Worm (Caenorhabditis elegans) whole organism, L4/young adult: ENCODE data around the gene col-180.

Experiments
- W03F9.2 ChIP-seq: fragments of 150-350 bp; optimal IDR thresholded peaks from 2 replicates; lab custom pipeline; 2014; ENCODE audit warnings: missing biosample characterization, missing genetic modification characterization
- dao-5 ChIP-seq: sonication (generic microtip); optimal IDR thresholded peaks from 2 replicates; lab custom pipeline; 2016; ENCODE audit warnings: missing genotype, missing genetic modification characterization, moderate library complexity, missing compliant biosample characterization
- him-1 ChIP-seq: sonication (generic microtip); optimal IDR thresholded peaks from 2 replicates; lab custom pipeline; 2016; ENCODE audit warnings: missing genotype, missing genetic modification reagents, missing genetic modification characterization, missing compliant biosample characterization

col-180 gene

ce11 chrX:11684261-11684660, 27.8 kb downstream of the col-180 start, which contains the start of gene hnd-1:
TSS of gene hnd-1 (plus strand) at chrX:11684561.
- TF ChIP-seq him-1 (no peak), dao-5 (no peak), W03F9.2 (no peak)

- no peak for TF ChIP-seq W03F9.2
- no peak for TF ChIP-seq dao-5
- TF ChIP-seq him-1 = no peak
Measured at ce11 chrX:11680851-11681250, 31.2 kb downstream of the col-180 start, which contains the start of gene T04F8.7. TSS of gene T04F8.7 (minus strand) at chrX:11680980.

ce11 chrX:11679211-11679977, 32.7 kb downstream of the col-180 start:
- TF ChIP-seq him-1 (no peak), W03F9.2 (no peak), dao-5 (no peak)

DNA sequence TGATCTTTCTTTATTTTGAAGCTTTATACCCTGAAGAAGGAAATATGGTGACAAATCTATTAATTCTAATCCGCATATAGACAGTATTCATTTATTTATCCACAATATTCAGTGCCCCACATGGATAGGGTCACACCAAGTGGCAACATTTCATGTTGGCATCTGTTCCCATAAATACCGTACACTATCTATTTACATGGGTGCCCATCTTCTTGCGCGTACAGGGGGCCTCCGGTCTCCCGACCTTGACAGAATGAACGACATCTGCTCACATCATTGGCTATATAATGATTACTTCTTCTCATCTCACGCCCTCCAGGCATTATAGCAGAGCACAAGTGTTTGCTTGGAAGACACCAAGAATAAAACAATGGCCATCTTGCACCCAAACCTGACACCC, 36.5 kb downstream of the col-180 start:
- TF ChIP-seq dao-5 (no peak), W03F9.2 (no peak), him-1 (no peak)

ce11 chrX:11673063-11673759, 38.9 kb downstream of the col-180 start:
- no peak for TF ChIP-seq dao-5
- TF ChIP-seq W03F9.2 = no peak
- no peak for TF ChIP-seq him-1

DNA sequence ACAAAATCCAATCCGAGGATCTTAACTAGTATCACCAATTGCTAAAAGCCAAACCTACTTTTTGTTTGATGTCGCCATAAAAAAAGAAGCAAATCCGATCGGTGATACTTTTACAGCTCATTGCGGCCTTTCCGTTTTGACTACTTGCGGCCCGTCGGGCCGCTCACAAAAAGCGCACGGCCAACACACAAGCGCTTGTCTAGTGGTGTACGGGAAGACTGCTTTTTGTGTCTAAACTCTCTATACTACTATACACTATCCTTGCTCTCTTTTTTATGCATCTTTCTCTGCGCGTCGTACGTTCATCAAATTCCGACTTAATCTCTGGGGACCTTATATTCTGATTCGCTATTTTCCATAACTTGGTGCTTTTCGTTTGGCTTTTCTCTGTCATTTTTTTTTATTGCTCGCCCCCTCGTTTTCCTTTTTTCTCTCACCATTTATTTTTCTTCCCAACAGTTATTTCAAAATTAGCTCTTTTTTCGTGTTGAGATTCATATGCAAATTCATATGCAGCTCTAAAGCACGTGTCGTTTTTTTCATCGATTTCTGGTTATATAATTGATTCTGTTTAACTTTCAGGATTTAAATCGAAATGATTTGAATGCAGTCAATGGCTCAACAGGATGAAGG, 45.4 kb downstream of the col-180 start, which contains the start of gene noca-2:
Gene noca-2 (plus strand): TSS at position 583 of the 633 bp plus-strand sequence.
- TF ChIP-seq dao-5 (no peak), W03F9.2 (no peak), him-1 (no peak)

ce11 chrX:11665522-11666017, 46.5 kb downstream of the col-180 start:
- TF ChIP-seq dao-5 = no peak
- no peak for TF ChIP-seq him-1

DNA sequence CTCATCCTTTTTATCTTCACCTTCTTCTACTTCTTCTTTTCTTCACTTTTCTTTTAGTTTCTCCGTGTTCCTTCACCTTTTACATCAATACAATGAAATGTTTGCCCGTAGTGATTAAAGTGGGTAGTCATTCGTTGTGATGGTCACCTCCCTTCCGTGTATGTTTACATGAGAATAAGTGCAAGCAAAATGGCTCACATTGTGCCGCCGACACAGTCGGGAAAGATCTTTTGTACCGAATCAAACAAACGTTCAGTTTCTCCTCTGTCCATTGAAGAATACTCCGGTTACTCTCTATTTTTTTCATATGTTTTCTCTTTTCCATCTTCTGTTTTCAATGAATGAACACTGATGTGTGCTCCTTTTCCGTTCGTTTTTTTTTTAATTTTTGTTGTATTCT, 47.9 kb downstream of the col-180 start:
- TF ChIP-seq dao-5 = no peak
- TF ChIP-seq W03F9.2 = no peak
- no peak for TF ChIP-seq him-1

DNA sequence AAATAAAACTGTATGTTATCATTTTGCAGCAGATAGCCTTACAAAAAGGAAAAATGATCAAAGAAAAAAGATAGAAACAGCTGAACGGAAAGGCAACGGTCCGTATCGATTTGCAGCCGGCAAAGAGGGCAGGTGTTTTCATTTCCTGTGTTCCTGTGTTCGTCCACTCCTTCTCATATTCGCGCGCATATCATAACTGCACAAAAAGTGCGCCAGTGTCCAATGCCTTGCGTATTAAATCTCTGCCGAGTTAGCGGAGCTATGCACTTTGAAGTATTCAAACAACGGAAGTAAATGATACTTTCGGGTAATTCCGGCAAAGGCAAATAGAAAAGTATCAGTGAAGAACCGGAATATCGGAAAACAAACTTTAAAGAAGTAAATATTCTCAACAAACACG, 49.5 kb downstream of the col-180 start:
- TF ChIP-seq W03F9.2 (no peak), dao-5 (no peak)

- TF ChIP-seq him-1 = no peak
- TF ChIP-seq W03F9.2 = no peak
- no peak for TF ChIP-seq dao-5
Measured at ce11 chrX:11662069-11662468, 50.0 kb downstream of the col-180 start.

DNA sequence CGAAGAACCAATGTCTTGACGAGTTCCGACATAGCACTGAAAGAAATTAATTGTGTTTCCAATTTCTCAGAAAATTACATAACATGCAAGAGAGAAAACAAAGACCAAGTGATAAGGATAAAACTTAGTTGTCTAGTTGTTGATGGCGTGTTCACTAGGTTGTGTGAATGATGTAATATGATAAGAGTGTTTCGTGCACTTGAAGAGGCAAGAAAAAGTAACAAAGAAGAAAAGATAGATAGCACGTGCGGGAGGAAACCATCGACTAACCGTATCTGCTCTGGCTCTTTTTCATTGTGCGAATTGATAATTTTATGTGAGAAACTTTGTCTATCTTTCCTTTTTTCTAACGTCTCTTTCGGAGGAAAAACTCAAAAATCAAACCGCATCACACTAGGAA, 50.5 kb downstream of the col-180 start, which contains the start of gene sfxn-1.5:
Gene sfxn-1.5 (minus strand): TSS at position 36 of the 400 bp plus-strand sequence.
- no peak for TF ChIP-seq dao-5
- TF ChIP-seq him-1 = no peak
- TF ChIP-seq W03F9.2 = no peak
